Fruit fly (Drosophila melanogaster) whole organism, adult: Measurements from ENCODE around the gene MED14.

Experiments used
- CG11617 ChIP-seq: fragments of 200-800 bp; sonication (Bioruptor generic); optimal IDR thresholded peaks from 2 replicates; lab custom pipeline; 2017; ENCODE audit warnings: mild to moderate bottlenecking, missing biosample characterization, missing genetic modification reagents, missing genetic modification characterization
- CG12768 ChIP-seq: fragments of 200-800 bp; sonication (Bioruptor generic); optimal IDR thresholded peaks from 2 replicates; lab custom pipeline; 2017; ENCODE audit warnings: missing biosample characterization, missing genetic modification characterization, mild to moderate bottlenecking, moderate library complexity, missing genetic modification reagents
- CG7045 ChIP-seq: fragments of 200-800 bp; sonication (Bioruptor generic); optimal IDR thresholded peaks from 2 replicates; lab custom pipeline; 2017; ENCODE audit warnings: missing biosample characterization, mild to moderate bottlenecking, missing genetic modification characterization
- CG7101 ChIP-seq: fragments of 200-800 bp; sonication (Bioruptor generic); optimal IDR thresholded peaks from 2 replicates; lab custom pipeline; 2018; ENCODE audit warnings: missing biosample characterization, mild to moderate bottlenecking, missing genetic modification characterization, moderate library complexity
- Hr96 ChIP-seq: fragments of 200-800 bp; sonication (Bioruptor generic); optimal IDR thresholded peaks from 2 replicates; lab custom pipeline; 2016; ENCODE audit warnings: missing biosample characterization, missing genetic modification characterization
- cic ChIP-seq: fragments of 200-800 bp; sonication (Bioruptor generic); optimal IDR thresholded peaks from 2 replicates; lab custom pipeline; 2017; ENCODE audit warnings: missing biosample characterization, mild to moderate bottlenecking, missing genetic modification characterization, moderate library complexity
- cnc ChIP-seq, 2 experiments: fragments of >200 bp; optimal IDR thresholded peaks; 2 replicates each; lab custom pipeline; 2017
- kay ChIP-seq: fragments of 200-800 bp; sonication (Bioruptor generic); peaks from one replicate; lab custom pipeline; 2016; ENCODE audit warnings: missing biosample characterization, missing genetic modification characterization, borderline replicate concordance
- pad ChIP-seq: fragments of 200-800 bp; sonication (Bioruptor generic); optimal IDR thresholded peaks from 3 replicates; lab custom pipeline; 2017; ENCODE audit warnings: missing biosample characterization, missing genetic modification characterization, mild to moderate bottlenecking, moderate library complexity, missing genetic modification reagents

- no peak for TF ChIP-seq CG7045 (GFP tag; lab: Kevin White, UChicago)
- no peak for TF ChIP-seq cnc (optimal IDR thresholded peaks at IDR 0.05; lab: Kevin White, UChicago)
- no peak for TF ChIP-seq CG12768 (GFP tag; lab: Kevin White, UChicago)
- TF ChIP-seq pad (GFP tag; lab: Kevin White, UChicago): no peak
- TF ChIP-seq kay (GFP tag; lab: Kevin White, UChicago): no peak
- TF ChIP-seq CG11617 (GFP tag; lab: Kevin White, UChicago): no peak
- no peak for TF ChIP-seq CG7101
- no peak for TF ChIP-seq Hr96 (GFP tag; lab: Kevin White, UChicago)
- no peak for TF ChIP-seq cic
Observed at dm6 chr3L:625899-626298, 32.9 kb downstream of the MED14 start.
